Worm (Caenorhabditis elegans) whole organism, midembryonic: ENCODE data around the gene ilys-6.

Experiments used
- T22C8.4 ChIP-seq: fragments of 200-800 bp; sonication (Bioruptor generic); IDR thresholded peaks from 2 replicates; pipeline ENCODE4 v1.3.6; 2022; ENCODE audit warnings: missing genetic modification characterization, missing compliant biosample characterization
- cog-1 ChIP-seq: sonication (generic microtip); optimal IDR thresholded peaks from 2 replicates; lab custom pipeline; 2016; ENCODE audit warnings: missing genetic modification characterization, missing compliant biosample characterization
- flt-1 ChIP-seq: fragments of 200-800 bp; sonication (Bioruptor generic); IDR thresholded peaks from 2 replicates; pipeline ENCODE4 v1.3.6; 2022; ENCODE audit warnings: missing genetic modification characterization, missing compliant biosample characterization
- klf-2 ChIP-seq: fragments of 200-800 bp; sonication (Bioruptor generic); conservative IDR thresholded peaks from 2 replicates; pipeline ENCODE4 v1.3.6; 2022; ENCODE audit warnings: missing genetic modification reagents, missing genetic modification characterization, missing compliant biosample characterization
- med-1 ChIP-seq: sonication (generic microtip); optimal IDR thresholded peaks from 2 replicates; lab custom pipeline; 2017; ENCODE audit warnings: missing genetic modification characterization, mild to moderate bottlenecking, missing compliant biosample characterization, antibody characterized with exemption, missing genetic modification reagents; ENCODE audit not compliant: insufficient read depth
- ref-1 ChIP-seq: fragments of 200-800 bp; sonication (Bioruptor generic); conservative IDR thresholded peaks from 2 replicates; pipeline ENCODE4 v1.3.6; 2022; ENCODE audit warnings: missing genetic modification reagents, missing genetic modification characterization, missing compliant biosample characterization
- tab-1 ChIP-seq: fragments of 200-800 bp; sonication (Bioruptor generic); IDR thresholded peaks from 2 replicates; pipeline ENCODE4 v1.3.6; 2022; ENCODE audit warnings: missing genetic modification characterization, missing compliant biosample characterization
- ztf-23 ChIP-seq: fragments of 200-800 bp; sonication (Bioruptor generic); IDR thresholded peaks from 2 replicates; pipeline ENCODE4 v1.3.6; 2022; ENCODE audit warnings: missing genetic modification reagents, missing genetic modification characterization, missing compliant biosample characterization

DNA sequence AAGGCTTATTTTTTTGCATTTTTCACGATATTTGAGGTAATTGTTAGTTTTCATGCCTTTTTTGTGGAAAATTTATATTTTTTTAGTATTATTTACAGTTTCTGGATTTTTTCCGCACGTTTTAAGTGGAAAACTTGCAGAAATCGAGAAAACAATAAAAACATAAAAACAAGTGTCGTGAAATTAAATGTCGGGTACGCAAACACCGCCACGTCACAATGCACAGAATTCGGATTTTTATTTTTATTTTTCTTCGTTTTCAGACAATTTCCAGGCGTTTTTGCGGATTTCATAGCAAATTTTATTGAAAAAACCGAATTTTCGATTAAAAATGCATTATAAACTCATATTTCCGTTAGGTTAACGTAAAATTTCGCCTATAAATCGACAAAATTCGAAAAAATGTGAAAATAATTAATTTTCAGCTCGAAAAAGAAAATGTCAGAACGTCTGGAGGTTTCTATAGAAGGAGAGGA lies 22.4 kb upstream of the ilys-6 start, which contains the start of gene C35B1.2:
- no peak for TF ChIP-seq flt-1 (GFP tag; lab: Robert Waterston, UW)
- no peak for TF ChIP-seq cog-1 (tag; lab: Kevin White, UChicago)
- no peak for TF ChIP-seq ztf-23 (GFP tag; lab: Robert Waterston, UW)
- no peak for TF ChIP-seq ref-1
- no peak for TF ChIP-seq tab-1 (GFP tag; lab: Robert Waterston, UW)
- no peak for TF ChIP-seq klf-2 (GFP tag; lab: Robert Waterston, UW)
- no peak for TF ChIP-seq T22C8.4 (GFP tag; lab: Robert Waterston, UW)
- no peak for TF ChIP-seq med-1 (GFP tag; lab: Kevin White, UChicago)
